Fruit fly (Drosophila melanogaster): ENCODE data around the gene PRL-1.
A peak's percentile ranks its signal among the peaks of the same experiment; 100 is the strongest.

Gene PRL-1

dm6 chr2L:16292975-16293501 lies 35.6 kb upstream of the PRL-1 start, which contains the start of gene CG13258:
Gene CG13258 (minus strand): TSS chr2L:16293025.
- TF ChIP-seq Rel (GFP tag; optimal IDR thresholded peaks at IDR 0.05) = no peak
- no peak for TF ChIP-seq Rel (tag; optimal IDR thresholded peaks at IDR 0.05)
- no peak for TF ChIP-seq Hr83 (GFP tag; optimal IDR thresholded peaks at IDR 0.05; ENCODE audit: poor library complexity, severe bottlenecking)

dm6 chr2L:16290984-16291383 lies 33.6 kb upstream of the PRL-1 start, which contains the start of gene CG17329:
Gene CG17329 (plus strand): TSS chr2L:16291284.
- TF ChIP-seq Dif (GFP tag; optimal IDR thresholded peaks at IDR 0.05; ENCODE audit: partially characterized antibody) = no peak
- TF ChIP-seq br (GFP tag; optimal IDR thresholded peaks at IDR 0.05) = no peak
- TF ChIP-seq CrebA (GFP tag; optimal IDR thresholded peaks at IDR 0.05; ENCODE audit: borderline replicate concordance) = no peak
- TF ChIP-seq Abd-B (GFP tag; optimal IDR thresholded peaks at IDR 0.05) = no peak
- TF ChIP-seq Jra (GFP tag; optimal IDR thresholded peaks at IDR 0.05) = no peak
- TF ChIP-seq usp (GFP tag; optimal IDR thresholded peaks at IDR 0.05) = no peak
- TF ChIP-seq GATAd (GFP tag; optimal IDR thresholded peaks at IDR 0.05) = no peak
- TF ChIP-seq dmrt93B (GFP tag; optimal IDR thresholded peaks at IDR 0.05) = no peak
- TF ChIP-seq woc (GFP tag; optimal IDR thresholded peaks at IDR 0.05) = no peak
- TF ChIP-seq Vsx2 (GFP tag; optimal IDR thresholded peaks at IDR 0.05; ENCODE audit: partially characterized antibody) = no peak
- no peak for TF ChIP-seq CG32264 (GFP tag; optimal IDR thresholded peaks at IDR 0.05)
- TF ChIP-seq jim (GFP tag; optimal IDR thresholded peaks at IDR 0.05) = no peak
- TF ChIP-seq brk (GFP tag; optimal IDR thresholded peaks at IDR 0.05) = no peak
- no peak for TF ChIP-seq foxo (GFP tag; optimal IDR thresholded peaks at IDR 0.05)
- TF ChIP-seq Sp1 (GFP tag; optimal IDR thresholded peaks at IDR 0.05) = no peak
- TF ChIP-seq Hr78 (GFP tag; optimal IDR thresholded peaks at IDR 0.05) = no peak
- TF ChIP-seq sv (GFP tag; optimal IDR thresholded peaks at IDR 0.05) = no peak

- no peak for TF ChIP-seq jim (GFP tag; optimal IDR thresholded peaks at IDR 0.05)
- TF ChIP-seq Dif (GFP tag; optimal IDR thresholded peaks at IDR 0.05; ENCODE audit: partially characterized antibody) = no peak
- TF ChIP-seq dmrt93B (GFP tag; optimal IDR thresholded peaks at IDR 0.05) = no peak
- no peak for TF ChIP-seq N (GFP tag; optimal IDR thresholded peaks at IDR 0.05)
- TF ChIP-seq sv (GFP tag; optimal IDR thresholded peaks at IDR 0.05) = no peak
- TF ChIP-seq sage (GFP tag; optimal IDR thresholded peaks at IDR 0.05) = no peak
- no peak for TF ChIP-seq dsf (GFP tag; optimal IDR thresholded peaks at IDR 0.05; ENCODE audit: borderline replicate concordance)
- no peak for TF ChIP-seq Hnf4 (GFP tag; optimal IDR thresholded peaks at IDR 0.05)
- TF ChIP-seq Mio (GFP tag; optimal IDR thresholded peaks at IDR 0.05) = no peak
- TF ChIP-seq Dfd (GFP tag; optimal IDR thresholded peaks at IDR 0.05) = no peak
- TF ChIP-seq pan (optimal IDR thresholded peaks at IDR 0.05) = no peak
These were observed 31.0 kb upstream of the PRL-1 start for dm6 chr2L:16288393-16288731.

- no peak for TF ChIP-seq Dfd (GFP tag; optimal IDR thresholded peaks at IDR 0.05)
- peak; percentile 73 for TF ChIP-seq fru (GFP tag; optimal IDR thresholded peaks at IDR 0.05)
- TF ChIP-seq CrebA (GFP tag; optimal IDR thresholded peaks at IDR 0.05; ENCODE audit: borderline replicate concordance) = no peak
- no peak for TF ChIP-seq Hr78 (GFP tag; optimal IDR thresholded peaks at IDR 0.05)
- TF ChIP-seq Hnf4 (GFP tag; optimal IDR thresholded peaks at IDR 0.05) = peak; percentile 92
- TF ChIP-seq psq (GFP tag; optimal IDR thresholded peaks at IDR 0.05) = peak; percentile 34
- no peak for TF ChIP-seq pan (optimal IDR thresholded peaks at IDR 0.05)
- peak; percentile 97 for TF ChIP-seq Hr83 (GFP tag; optimal IDR thresholded peaks at IDR 0.05; ENCODE audit: poor library complexity, severe bottlenecking)
- peak; percentile 98 for TF ChIP-seq Vsx2 (GFP tag; optimal IDR thresholded peaks at IDR 0.05; ENCODE audit: partially characterized antibody)
- peak; percentile 76 for TF ChIP-seq ey (GFP tag; optimal IDR thresholded peaks at IDR 0.05)
- TF ChIP-seq usp (GFP tag; optimal IDR thresholded peaks at IDR 0.05) = no peak
- TF ChIP-seq h (GFP tag; optimal IDR thresholded peaks at IDR 0.05) = peak; percentile 86
- TF ChIP-seq dsf (GFP tag; optimal IDR thresholded peaks at IDR 0.05; ENCODE audit: borderline replicate concordance) = peak; percentile 73
- TF ChIP-seq HLH106 (tag; optimal IDR thresholded peaks at IDR 0.05) = peak; percentile 64
- TF ChIP-seq br (GFP tag; optimal IDR thresholded peaks at IDR 0.05) = peak; percentile 76
- TF ChIP-seq woc (GFP tag; optimal IDR thresholded peaks at IDR 0.05) = peak; percentile 48
- peak; percentile 44 for TF ChIP-seq CG32264 (GFP tag; optimal IDR thresholded peaks at IDR 0.05)
- no peak for TF ChIP-seq N (GFP tag; optimal IDR thresholded peaks at IDR 0.05)
- peak; percentile 97 for TF ChIP-seq tai (GFP tag; optimal IDR thresholded peaks at IDR 0.05)
- TF ChIP-seq Jra (GFP tag; optimal IDR thresholded peaks at IDR 0.05) = peak; percentile 85
- peak; percentile 86 for TF ChIP-seq Myc (optimal IDR thresholded peaks at IDR 0.05)
- peak; percentile 90 for TF ChIP-seq jim (GFP tag; optimal IDR thresholded peaks at IDR 0.05)
- peak; percentile 58 for TF ChIP-seq CG9705 (GFP tag; optimal IDR thresholded peaks at IDR 0.05)
- peak; percentile 80 for TF ChIP-seq brk (GFP tag; optimal IDR thresholded peaks at IDR 0.05)
- peak; percentile 53 for TF ChIP-seq Mio (GFP tag; optimal IDR thresholded peaks at IDR 0.05)
- peak; percentile 42 for TF ChIP-seq dmrt93B (GFP tag; optimal IDR thresholded peaks at IDR 0.05)
- peak in 1 of 2 experiments; percentile 62 for TF ChIP-seq dl (GFP tag; optimal IDR thresholded peaks at IDR 0.05; ENCODE audit: insufficient read depth in 1 of 2, partially characterized antibody in 2 of 2)
- peak; percentile 61 for TF ChIP-seq Sp1 (GFP tag; optimal IDR thresholded peaks at IDR 0.05)
- TF ChIP-seq Dif (GFP tag; optimal IDR thresholded peaks at IDR 0.05; ENCODE audit: partially characterized antibody) = peak; percentile 84
- TF ChIP-seq GATAd (GFP tag; optimal IDR thresholded peaks at IDR 0.05) = peak; percentile 64
- peak; percentile 74 for TF ChIP-seq OdsH (GFP tag; optimal IDR thresholded peaks at IDR 0.05)
- TF ChIP-seq Abd-B (GFP tag; optimal IDR thresholded peaks at IDR 0.05) = no peak
- TF ChIP-seq Rel (GFP tag; optimal IDR thresholded peaks at IDR 0.05) = peak; percentile 51
- peak; percentile 47 for TF ChIP-seq Rel (tag; optimal IDR thresholded peaks at IDR 0.05)
- TF ChIP-seq rgr (GFP tag; optimal IDR thresholded peaks at IDR 0.05) = peak; percentile 86
- peak; percentile 93 for TF ChIP-seq sv (GFP tag; optimal IDR thresholded peaks at IDR 0.05)
These were observed 30.4 kb upstream of the PRL-1 start, which contains the start of the genes crp and pkaap for dm6 chr2L:16287602-16288392. Gene crp (minus strand): TSS chr2L:16287730. Gene pkaap (plus strand): TSS chr2L:16288290.

Data from whole organism, wandering third instar larva.